Worm (Caenorhabditis elegans) whole organism, late embryonic: ENCODE data around the gene mca-2.

ENCODE experiments used
- ceh-2 ChIP-seq: sonication (generic microtip); optimal IDR thresholded peaks from 2 replicates; lab custom pipeline; 2016; ENCODE audit warnings: missing genotype, missing genetic modification characterization, missing compliant biosample characterization
- ceh-6 ChIP-seq: fragments of 200-800 bp; sonication (Bioruptor generic); optimal IDR thresholded peaks from 2 replicates; lab custom pipeline; 2018; ENCODE audit warnings: mild to moderate bottlenecking, missing genetic modification characterization, missing compliant biosample characterization
- pqm-1 ChIP-seq: sonication (generic microtip); optimal IDR thresholded peaks from 2 replicates; lab custom pipeline; 2016; ENCODE audit warnings: missing genetic modification characterization, missing compliant biosample characterization

DNA sequence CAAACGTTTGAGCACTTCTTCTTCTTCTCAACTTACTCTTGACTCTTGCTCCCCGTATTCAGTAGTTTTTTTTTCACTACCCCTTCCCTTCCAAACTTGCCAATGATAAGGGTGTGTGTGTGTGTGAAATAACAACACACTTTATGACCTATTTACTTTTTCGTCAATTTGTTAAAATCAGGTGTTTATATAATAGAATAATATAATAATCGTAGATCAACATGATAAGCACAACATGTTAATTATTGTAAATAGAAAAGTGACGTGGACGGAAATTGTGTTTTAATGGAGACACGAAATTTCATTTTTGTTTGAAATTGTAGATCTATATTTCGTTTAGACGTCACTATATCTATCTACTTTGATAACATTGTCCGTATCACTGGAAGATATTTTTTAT lies 3.5 kb upstream of the mca-2 start:
- no peak for TF ChIP-seq ceh-2 (tag; lab: Kevin White, UChicago)
- no peak for TF ChIP-seq ceh-6
- no peak for TF ChIP-seq pqm-1 (tag; lab: Kevin White, UChicago)
